Worm (Caenorhabditis elegans) whole organism, midembryonic: ENCODE results near the gene W01D2.3.

ENCODE experiments used
- T22C8.4 ChIP-seq: fragments of 200-800 bp; sonication (Bioruptor generic); IDR thresholded peaks from 2 replicates; pipeline ENCODE4 v1.3.6; 2022; ENCODE audit warnings: missing genetic modification characterization, missing compliant biosample characterization
- cog-1 ChIP-seq: sonication (generic microtip); optimal IDR thresholded peaks from 2 replicates; lab custom pipeline; 2016; ENCODE audit warnings: missing genetic modification characterization, missing compliant biosample characterization
- flt-1 ChIP-seq: fragments of 200-800 bp; sonication (Bioruptor generic); IDR thresholded peaks from 2 replicates; pipeline ENCODE4 v1.3.6; 2022; ENCODE audit warnings: missing genetic modification characterization, missing compliant biosample characterization
- klf-2 ChIP-seq: fragments of 200-800 bp; sonication (Bioruptor generic); conservative IDR thresholded peaks from 2 replicates; pipeline ENCODE4 v1.3.6; 2022; ENCODE audit warnings: missing genetic modification reagents, missing genetic modification characterization, missing compliant biosample characterization
- med-1 ChIP-seq: sonication (generic microtip); optimal IDR thresholded peaks from 2 replicates; lab custom pipeline; 2017; ENCODE audit warnings: missing genetic modification characterization, mild to moderate bottlenecking, missing compliant biosample characterization, antibody characterized with exemption, missing genetic modification reagents; ENCODE audit not compliant: insufficient read depth
- ref-1 ChIP-seq: fragments of 200-800 bp; sonication (Bioruptor generic); conservative IDR thresholded peaks from 2 replicates; pipeline ENCODE4 v1.3.6; 2022; ENCODE audit warnings: missing genetic modification reagents, missing genetic modification characterization, missing compliant biosample characterization
- tab-1 ChIP-seq: fragments of 200-800 bp; sonication (Bioruptor generic); IDR thresholded peaks from 2 replicates; pipeline ENCODE4 v1.3.6; 2022; ENCODE audit warnings: missing genetic modification characterization, missing compliant biosample characterization
- ztf-23 ChIP-seq: fragments of 200-800 bp; sonication (Bioruptor generic); IDR thresholded peaks from 2 replicates; pipeline ENCODE4 v1.3.6; 2022; ENCODE audit warnings: missing genetic modification reagents, missing genetic modification characterization, missing compliant biosample characterization
- ztf-29 ChIP-seq: fragments of 200-800 bp; sonication (Bioruptor generic); IDR thresholded peaks from 2 replicates; pipeline ENCODE4 v1.3.6; 2022; ENCODE audit warnings: missing genetic modification reagents, missing genetic modification characterization, missing compliant biosample characterization

W01D2.3 gene

DNA sequence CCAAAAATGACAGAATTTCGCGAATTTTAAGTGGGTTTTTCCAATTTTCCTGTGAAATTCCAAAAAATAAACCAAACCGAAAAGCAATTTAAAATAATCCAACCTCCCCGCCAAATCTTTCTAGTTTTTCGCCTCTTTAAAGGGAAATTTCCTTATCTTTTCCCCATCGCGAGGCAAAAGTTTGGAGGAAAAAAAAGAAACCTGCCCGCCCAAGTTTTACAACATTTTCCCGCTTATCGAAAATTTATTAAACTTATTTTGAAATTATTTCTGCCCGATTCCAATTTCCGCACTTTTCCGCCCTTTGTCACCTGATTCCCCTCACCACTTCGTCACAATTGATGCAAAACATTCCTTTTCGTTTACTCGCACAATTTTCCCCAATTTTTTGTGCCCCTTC lies 8.1 kb upstream of the W01D2.3 start, which contains the start of gene osta-3:
Gene osta-3, plus strand, starts transcription at position 301 of the 400 bp plus-strand sequence.
- TF ChIP-seq flt-1 (GFP tag; lab: Robert Waterston, UW), result no peak
- TF ChIP-seq tab-1 (GFP tag; lab: Robert Waterston, UW), result no peak

DNA sequence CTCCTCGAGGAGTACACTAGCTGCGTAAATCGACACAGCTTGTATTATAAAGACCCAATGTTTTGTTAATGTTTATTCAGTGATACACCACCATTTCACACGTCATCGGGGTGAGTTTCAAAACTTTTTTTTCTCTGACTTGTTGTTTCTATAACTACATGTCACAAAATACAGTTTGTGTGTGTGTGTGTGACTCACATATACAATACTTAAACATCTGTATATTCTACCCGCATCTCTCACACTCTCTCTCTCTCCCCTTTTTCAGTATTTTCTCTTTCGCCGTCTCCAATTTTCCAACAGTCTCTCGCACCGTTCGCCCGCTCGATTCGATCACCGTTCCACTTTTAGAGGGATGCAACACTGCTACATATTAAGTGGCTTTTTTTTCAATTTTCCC lies 7.4 kb upstream of the W01D2.3 start:
- TF ChIP-seq tab-1 (GFP tag; lab: Robert Waterston, UW), result no peak
- no peak for TF ChIP-seq ref-1 (GFP tag; lab: Robert Waterston, UW)
- no peak for TF ChIP-seq ztf-23 (GFP tag; lab: Robert Waterston, UW)
- TF ChIP-seq T22C8.4, result no peak
- TF ChIP-seq klf-2, result no peak
- TF ChIP-seq med-1, result no peak
- TF ChIP-seq ztf-29 (GFP tag; lab: Robert Waterston, UW), result no peak
- no peak for TF ChIP-seq cog-1 (tag; lab: Kevin White, UChicago)
- TF ChIP-seq flt-1 (GFP tag; lab: Robert Waterston, UW), result no peak

DNA sequence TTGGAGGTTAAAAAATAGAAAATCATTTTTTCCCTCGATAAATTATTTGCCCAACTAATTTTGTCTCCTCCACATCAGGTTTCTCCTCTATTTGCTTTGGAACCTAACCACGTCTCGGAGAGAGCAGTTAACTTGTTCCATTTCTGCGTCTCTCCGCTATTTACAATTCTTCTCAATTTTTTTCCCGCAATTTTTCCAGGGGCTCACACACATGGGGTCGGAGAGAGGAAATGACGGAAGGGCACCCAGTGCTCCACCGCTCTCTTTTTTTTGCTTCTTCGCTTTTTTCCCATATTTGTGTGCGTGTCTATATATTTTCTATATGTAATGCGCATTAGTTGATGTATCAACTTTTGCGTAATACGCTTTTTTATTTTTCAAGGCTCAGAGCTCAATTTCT lies 6.5 kb upstream of the W01D2.3 start:
- TF ChIP-seq med-1 (no peak), cog-1 (tag; lab: Kevin White, UChicago) (no peak), klf-2 (no peak), T22C8.4 (no peak), flt-1 (GFP tag; lab: Robert Waterston, UW) (no peak), ref-1 (GFP tag; lab: Robert Waterston, UW) (no peak), tab-1 (GFP tag; lab: Robert Waterston, UW) (no peak), ztf-29 (GFP tag; lab: Robert Waterston, UW) (no peak)

DNA sequence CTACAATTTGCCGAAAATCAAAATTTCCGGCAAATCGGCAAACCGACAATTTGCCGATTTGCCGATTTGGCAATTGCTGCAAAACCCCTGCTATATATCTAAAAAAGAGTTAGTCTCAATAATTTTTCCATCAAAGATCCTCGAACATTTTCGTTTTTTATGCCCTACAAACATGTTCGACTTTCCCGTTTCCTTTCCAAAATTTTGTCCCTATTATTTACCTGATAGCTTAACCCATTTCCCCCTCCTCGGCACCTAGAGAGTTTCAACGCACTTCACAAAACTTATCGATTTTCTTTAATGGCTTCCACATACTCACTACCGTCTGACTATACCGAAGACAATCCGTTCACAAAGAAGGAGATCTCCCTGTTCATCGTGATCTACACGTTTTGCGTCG lies 4.6 kb upstream of the W01D2.3 start, which contains the start of gene W01D2.6:
Gene W01D2.6, plus strand, starts transcription at position 301 of the 400 bp plus-strand sequence.
- TF ChIP-seq flt-1 (GFP tag; lab: Robert Waterston, UW) (no peak), med-1 (no peak), ztf-29 (GFP tag; lab: Robert Waterston, UW) (no peak), ztf-23 (GFP tag; lab: Robert Waterston, UW) (no peak), cog-1 (tag; lab: Kevin White, UChicago) (no peak)

DNA sequence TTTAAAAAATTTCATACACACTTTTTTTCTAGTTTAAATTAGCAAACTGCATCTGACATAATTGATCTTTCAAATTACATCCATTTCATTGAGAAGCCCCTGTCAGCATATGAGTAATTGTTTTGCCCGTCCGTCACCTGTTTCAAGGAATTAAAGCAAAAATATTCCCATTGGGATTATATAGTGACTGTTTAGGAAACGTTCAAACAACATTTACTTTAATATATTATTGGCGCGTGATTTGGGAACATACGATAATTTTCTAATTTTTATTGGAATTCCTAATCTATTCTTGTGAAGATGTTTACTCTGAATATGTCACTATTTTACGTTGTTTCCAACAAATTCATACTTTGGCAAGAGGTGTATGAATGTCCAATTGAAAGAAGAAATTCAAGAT lies 1.6 kb upstream of the W01D2.3 start, which contains the start of gene srt-11:
Gene srt-11, plus strand, starts transcription at position 301 of the 400 bp plus-strand sequence.
- TF ChIP-seq ztf-29 (GFP tag; lab: Robert Waterston, UW), result no peak
- no peak for TF ChIP-seq T22C8.4
- TF ChIP-seq ref-1 (GFP tag; lab: Robert Waterston, UW), result no peak
- no peak for TF ChIP-seq tab-1 (GFP tag; lab: Robert Waterston, UW)
- TF ChIP-seq med-1, result no peak
- no peak for TF ChIP-seq klf-2
- no peak for TF ChIP-seq ztf-23 (GFP tag; lab: Robert Waterston, UW)
- TF ChIP-seq cog-1 (tag; lab: Kevin White, UChicago), result no peak
- TF ChIP-seq flt-1 (GFP tag; lab: Robert Waterston, UW), result no peak

DNA sequence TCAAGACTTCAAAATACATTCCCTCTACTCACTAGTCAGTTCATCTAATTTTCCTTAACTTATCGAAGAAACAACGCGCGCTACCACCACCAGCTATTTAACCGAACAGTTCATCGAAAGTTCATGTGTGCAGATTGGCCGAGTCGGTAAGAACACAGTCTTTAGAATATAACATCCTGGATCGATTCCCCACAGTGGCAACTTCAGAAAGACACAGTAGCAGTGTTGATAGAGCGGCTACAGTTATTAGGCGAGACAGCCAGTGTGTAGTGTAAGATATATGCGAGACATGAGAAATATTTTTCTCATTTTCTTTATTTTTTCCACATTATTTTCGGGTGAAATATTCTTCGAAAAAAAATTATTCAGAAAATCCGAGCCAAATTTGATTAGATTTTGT lies 1.6 kb downstream of the W01D2.3 start:
- TF ChIP-seq flt-1 (GFP tag; lab: Robert Waterston, UW), result 0 out of 2 replicates have a peak, but pooled peaks have one; percentile 21

DNA sequence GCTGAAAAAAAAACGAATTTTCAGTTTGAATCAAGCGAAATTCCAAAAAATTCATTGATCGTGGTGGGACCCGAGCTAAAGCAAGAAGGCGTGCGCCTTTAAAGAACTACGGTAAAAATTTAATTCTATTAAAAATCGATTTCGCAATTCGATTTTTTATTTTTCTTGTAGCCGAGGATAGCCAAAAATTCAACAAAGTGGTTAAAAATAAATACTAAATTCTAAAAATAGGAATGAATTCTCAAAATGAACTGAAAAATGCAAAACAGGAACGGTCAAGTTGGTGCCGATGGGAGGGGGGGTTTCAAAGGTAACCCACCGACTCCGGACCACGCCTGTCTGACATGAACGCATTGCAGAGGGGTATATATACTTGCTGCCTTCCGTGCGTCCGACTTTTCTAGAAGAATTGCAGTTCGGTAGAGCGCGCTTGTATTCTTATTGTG lies 3.0 kb downstream of the W01D2.3 start:
- TF ChIP-seq ref-1 (GFP tag; lab: Robert Waterston, UW) (0 out of 2 replicates have a peak, but pooled peaks have one; percentile 44), klf-2 (no peak), flt-1 (GFP tag; lab: Robert Waterston, UW) (peak; percentile 85)

DNA sequence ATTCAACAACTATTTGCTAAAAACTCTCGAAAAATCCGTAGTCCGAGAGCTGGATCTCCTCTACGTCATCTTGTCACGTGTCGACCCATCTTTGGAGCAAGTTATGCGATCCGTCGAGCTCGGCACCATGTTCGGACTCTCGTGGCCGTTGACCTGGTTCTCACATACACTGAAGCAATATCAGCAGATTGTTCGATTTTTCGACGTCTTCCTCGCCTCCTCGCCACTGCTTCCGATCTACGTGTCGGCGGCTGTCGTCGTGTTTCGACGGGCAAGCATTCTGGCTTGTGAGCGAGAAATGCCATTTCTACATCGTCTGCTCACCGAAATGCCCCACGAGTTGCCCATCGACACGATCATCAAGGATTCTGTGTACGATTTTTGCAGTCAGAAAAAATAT lies 4.7 kb downstream of the W01D2.3 start:
- TF ChIP-seq ztf-29 (GFP tag; lab: Robert Waterston, UW), result no peak
- TF ChIP-seq ref-1 (GFP tag; lab: Robert Waterston, UW), result no peak
- TF ChIP-seq klf-2, result no peak
- no peak for TF ChIP-seq cog-1 (tag; lab: Kevin White, UChicago)
- TF ChIP-seq med-1, result no peak
- TF ChIP-seq ztf-23 (GFP tag; lab: Robert Waterston, UW), result no peak
- TF ChIP-seq flt-1 (GFP tag; lab: Robert Waterston, UW), result no peak

DNA sequence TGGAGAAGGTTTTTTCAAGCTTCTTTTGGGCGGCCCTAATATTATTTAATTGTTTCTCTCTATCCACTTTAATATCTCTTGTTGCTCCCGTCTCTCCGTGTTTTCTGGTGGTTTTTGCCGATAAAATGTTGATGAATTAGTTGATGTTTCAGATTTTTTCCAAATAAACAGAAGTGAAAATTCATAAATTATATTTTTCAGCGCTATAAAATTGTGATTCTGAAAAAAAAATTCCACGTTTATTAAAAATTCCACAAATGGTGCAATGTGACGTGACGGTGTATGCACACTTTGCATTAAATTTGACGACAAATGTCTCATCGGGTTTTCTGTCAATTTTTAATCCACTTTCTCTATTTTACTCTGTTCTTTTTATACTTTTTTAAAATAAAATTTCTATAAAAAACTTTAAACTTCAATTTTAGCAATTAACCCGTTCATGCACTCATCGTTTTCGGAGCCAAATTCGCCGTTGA lies 6.0 kb downstream of the W01D2.3 start, which contains the start of gene tbc-20:
Gene tbc-20, plus strand, starts transcription at position 426 of the 476 bp plus-strand sequence.
- no peak for TF ChIP-seq T22C8.4
- no peak for TF ChIP-seq klf-2
- TF ChIP-seq flt-1 (GFP tag; lab: Robert Waterston, UW), result no peak
- no peak for TF ChIP-seq ref-1 (GFP tag; lab: Robert Waterston, UW)

DNA sequence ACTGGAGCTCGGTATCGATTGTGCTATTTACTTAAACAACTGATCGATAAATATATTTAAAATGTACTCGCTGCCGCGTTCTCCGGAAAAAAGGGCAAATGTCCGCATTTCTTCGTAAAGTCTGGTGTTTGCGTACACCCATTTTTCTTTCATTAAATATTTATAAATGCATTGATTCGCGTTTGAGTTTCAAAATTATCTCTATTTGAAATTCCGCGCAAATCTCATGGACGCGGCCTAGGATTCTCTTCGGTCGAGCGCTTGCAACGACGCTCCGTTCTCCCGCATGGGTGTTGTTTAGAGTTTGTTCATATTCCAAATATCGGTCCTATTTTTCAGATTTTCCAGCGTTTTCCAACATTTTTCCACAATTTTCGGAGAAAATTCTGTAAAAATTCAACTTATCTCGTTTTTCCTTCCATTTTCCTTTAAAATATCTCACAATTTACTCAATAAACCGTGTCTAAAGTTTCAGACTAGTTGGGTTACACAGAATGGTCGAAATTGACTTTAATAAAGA lies 9.1 kb downstream of the W01D2.3 start, which contains the start of gene eif-3.B:
Gene eif-3.B, plus strand, starts transcription at position 470 of the 520 bp plus-strand sequence.
- TF ChIP-seq tab-1 (GFP tag; lab: Robert Waterston, UW) (no peak), flt-1 (GFP tag; lab: Robert Waterston, UW) (peak; percentile 76), klf-2 (peak; percentile 63; the same call in 1 of the 2 replicates), ztf-23 (GFP tag; lab: Robert Waterston, UW) (peak; percentile 86), ref-1 (GFP tag; lab: Robert Waterston, UW) (no peak), cog-1 (tag; lab: Kevin White, UChicago) (peak; percentile 88), T22C8.4 (peak; percentile 74), ztf-29 (GFP tag; lab: Robert Waterston, UW) (no peak), med-1 (no peak)

DNA sequence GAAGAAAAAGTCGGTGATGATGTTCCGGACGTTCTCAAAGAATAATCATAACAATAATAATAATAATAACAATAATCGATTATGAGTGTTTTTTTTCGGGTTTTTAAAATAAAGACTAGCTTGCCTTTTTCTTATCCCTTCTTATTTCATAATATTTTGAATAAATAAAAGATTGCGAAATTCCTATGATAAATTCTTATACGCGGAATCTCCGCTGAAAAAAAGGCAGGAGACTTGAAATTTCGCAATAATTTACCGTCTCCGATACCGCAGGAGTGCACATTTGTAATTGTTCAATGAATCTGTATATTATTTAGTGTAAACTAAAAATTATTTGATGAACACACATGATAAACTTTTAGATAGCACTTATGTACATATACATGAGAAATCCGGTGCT lies 11.6 kb downstream of the W01D2.3 start:
- TF ChIP-seq ztf-23 (GFP tag; lab: Robert Waterston, UW), result no peak
- no peak for TF ChIP-seq klf-2
- no peak for TF ChIP-seq flt-1 (GFP tag; lab: Robert Waterston, UW)
- TF ChIP-seq T22C8.4, result no peak
- no peak for TF ChIP-seq ref-1 (GFP tag; lab: Robert Waterston, UW)
- no peak for TF ChIP-seq cog-1 (tag; lab: Kevin White, UChicago)
- no peak for TF ChIP-seq med-1
- TF ChIP-seq ztf-29 (GFP tag; lab: Robert Waterston, UW), result no peak
- TF ChIP-seq tab-1 (GFP tag; lab: Robert Waterston, UW), result no peak
